Worm (Caenorhabditis elegans) whole organism, mixed stage, embryonic: Measurements from ENCODE around the gene srh-265.

Experiments used
- M03D4.4 ChIP-seq: sonication (generic microtip); optimal IDR thresholded peaks from 2 replicates; lab custom pipeline; 2017; ENCODE audit warnings: mild to moderate bottlenecking, missing genetic modification characterization, missing compliant biosample characterization
- bed-3 ChIP-seq: fragments of 200-800 bp; sonication (Bioruptor generic); optimal IDR thresholded peaks from 3 replicates; lab custom pipeline; 2018; ENCODE audit warnings: mild to moderate bottlenecking, missing genetic modification characterization, moderate library complexity, missing compliant biosample characterization
- ceh-39 ChIP-seq: fragments of 150-350 bp; optimal IDR thresholded peaks from 2 replicates; lab custom pipeline; 2014; ENCODE audit warnings: missing biosample characterization, missing genetic modification characterization
- ceh-43 ChIP-seq: fragments of 200-800 bp; sonication (Bioruptor generic); optimal IDR thresholded peaks from 2 replicates; lab custom pipeline; 2018; ENCODE audit warnings: mild to moderate bottlenecking, missing genetic modification characterization, moderate library complexity, missing compliant biosample characterization
- cnd-1 ChIP-seq: fragments of 200-800 bp; sonication (Bioruptor generic); optimal IDR thresholded peaks from 2 replicates; lab custom pipeline; 2018; ENCODE audit warnings: mild to moderate bottlenecking, missing genetic modification characterization, missing compliant biosample characterization
- drap-1 ChIP-seq: fragments of 200-800 bp; sonication (Bioruptor generic); optimal IDR thresholded peaks from 3 replicates; lab custom pipeline; 2018; ENCODE audit warnings: mild to moderate bottlenecking, missing genetic modification characterization, missing compliant biosample characterization
- elt-3 ChIP-seq: fragments of 150-350 bp; optimal IDR thresholded peaks from 2 replicates; lab custom pipeline; 2014; ENCODE audit warnings: missing biosample characterization, missing genetic modification characterization
- flh-1 ChIP-seq: fragments of 200-800 bp; sonication (Bioruptor generic); optimal IDR thresholded peaks from 2 replicates; lab custom pipeline; 2018; ENCODE audit warnings: mild to moderate bottlenecking, missing genetic modification characterization, moderate library complexity, missing compliant biosample characterization
- ham-2 ChIP-seq: fragments of 200-800 bp; sonication (Bioruptor generic); optimal IDR thresholded peaks from 2 replicates; lab custom pipeline; 2018; ENCODE audit warnings: mild to moderate bottlenecking, missing genetic modification characterization, missing compliant biosample characterization
- hlh-1 ChIP-seq: fragments of 150-350 bp; optimal IDR thresholded peaks from 2 replicates; lab custom pipeline; 2014; ENCODE audit warnings: missing biosample characterization, missing genetic modification reagents, missing genetic modification characterization
- lin-13 ChIP-seq: fragments of 150-350 bp; optimal IDR thresholded peaks from 2 replicates; lab custom pipeline; 2014; ENCODE audit warnings: missing biosample characterization, missing genetic modification characterization
- lsy-2 ChIP-seq: fragments of 150-350 bp; optimal IDR thresholded peaks from 2 replicates; lab custom pipeline; 2014; ENCODE audit warnings: missing biosample characterization, missing genetic modification characterization
- mab-5 ChIP-seq: fragments of 150-350 bp; optimal IDR thresholded peaks from 2 replicates; lab custom pipeline; 2014; ENCODE audit warnings: missing biosample characterization, missing genetic modification characterization
- mls-2 ChIP-seq: sonication (generic microtip); optimal IDR thresholded peaks from 2 replicates; lab custom pipeline; 2016; ENCODE audit warnings: mild to moderate bottlenecking, missing genetic modification characterization, moderate library complexity, missing compliant biosample characterization
- nhr-12 ChIP-seq: fragments of 150-350 bp; optimal IDR thresholded peaks from 2 replicates; lab custom pipeline; 2014; ENCODE audit warnings: missing biosample characterization, missing genetic modification characterization
- nhr-2 ChIP-seq: fragments of 150-350 bp; optimal IDR thresholded peaks from 2 replicates; lab custom pipeline; 2014; ENCODE audit warnings: missing biosample characterization, missing genetic modification characterization
- nhr-28 ChIP-seq: fragments of 150-350 bp; optimal IDR thresholded peaks from 2 replicates; lab custom pipeline; 2014; ENCODE audit warnings: missing biosample characterization, missing genetic modification characterization
- nhr-76 ChIP-seq: sonication (generic microtip); optimal IDR thresholded peaks from 2 replicates; lab custom pipeline; 2017; ENCODE audit warnings: missing biosample characterization, missing genetic modification characterization
- sem-2 ChIP-seq: fragments of 200-800 bp; sonication (Bioruptor generic); optimal IDR thresholded peaks from 2 replicates; lab custom pipeline; 2018; ENCODE audit warnings: mild to moderate bottlenecking, missing genetic modification characterization, missing compliant biosample characterization
- snpc-4 ChIP-seq: fragments of 150-350 bp; optimal IDR thresholded peaks from 2 replicates; lab custom pipeline; 2014; ENCODE audit warnings: missing biosample characterization, missing genetic modification characterization
- tbx-8 ChIP-seq: fragments of 200-800 bp; sonication (Bioruptor generic); optimal IDR thresholded peaks from 2 replicates; lab custom pipeline; 2018; ENCODE audit warnings: mild to moderate bottlenecking, missing genetic modification characterization, moderate library complexity, missing compliant biosample characterization
- unc-120 ChIP-seq: sonication (generic microtip); optimal IDR thresholded peaks from 2 replicates; lab custom pipeline; 2017; ENCODE audit warnings: missing genetic modification characterization, missing compliant biosample characterization; ENCODE audit not compliant: poor library complexity, severe bottlenecking
- unc-62 ChIP-seq: fragments of 150-350 bp; optimal IDR thresholded peaks from 2 replicates; lab custom pipeline; 2014; ENCODE audit warnings: missing biosample characterization, missing genetic modification reagents, missing genetic modification characterization
- zip-8 ChIP-seq: fragments of 150-350 bp; optimal IDR thresholded peaks from 2 replicates; lab custom pipeline; 2014; ENCODE audit warnings: missing biosample characterization, missing genetic modification characterization
- ztf-11 ChIP-seq: fragments of 150-350 bp; optimal IDR thresholded peaks from 2 replicates; lab custom pipeline; 2014; ENCODE audit warnings: missing biosample characterization, missing genetic modification characterization

Gene srh-265

DNA sequence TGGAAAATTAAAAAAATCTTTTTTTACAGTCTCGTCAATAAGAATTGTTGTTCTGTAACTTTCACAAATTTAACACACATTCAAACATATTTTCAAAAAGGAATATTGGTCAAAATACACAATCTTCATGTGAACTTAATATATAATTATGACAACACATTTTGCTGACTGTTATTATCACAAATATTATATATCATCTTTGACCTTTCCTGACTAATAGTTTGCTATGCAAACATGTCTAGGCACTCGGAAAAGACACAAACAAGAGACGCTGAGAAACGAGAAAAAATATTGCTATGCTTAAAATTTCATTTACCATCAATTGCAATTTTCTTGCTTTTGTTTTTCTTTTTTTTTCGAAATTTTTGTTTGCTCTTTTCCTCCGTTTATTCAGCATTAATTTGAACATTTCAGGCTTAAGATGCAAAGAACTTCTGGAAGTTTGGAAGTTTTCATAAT, 14.2 kb upstream of the srh-265 start, which contains the start of gene fbxa-135:
TSS of gene fbxa-135 (plus strand) at position 409 of the 459 bp plus-strand sequence.
- no peak for TF ChIP-seq flh-1 (GFP tag; lab: Kevin White, UChicago)
- TF ChIP-seq drap-1 (GFP tag; lab: Kevin White, UChicago) = no peak
- no peak for TF ChIP-seq bed-3 (GFP tag; lab: Kevin White, UChicago)
- no peak for TF ChIP-seq unc-62 (GFP tag; lab: Kevin White, UChicago)
- TF ChIP-seq nhr-2 (tag; lab: Kevin White, UChicago) = no peak
- TF ChIP-seq ham-2 = no peak
- TF ChIP-seq M03D4.4 (tag; lab: Kevin White, UChicago) = no peak
- no peak for TF ChIP-seq lin-13 (tag; lab: Kevin White, UChicago)
- no peak for TF ChIP-seq unc-120 (tag; lab: Kevin White, UChicago)
- no peak for TF ChIP-seq sem-2 (GFP tag; lab: Kevin White, UChicago)
- no peak for TF ChIP-seq ceh-39 (tag; lab: Kevin White, UChicago)
- no peak for TF ChIP-seq tbx-8 (GFP tag; lab: Kevin White, UChicago)
- TF ChIP-seq nhr-76 (tag; lab: Kevin White, UChicago) = no peak
- TF ChIP-seq mls-2 = no peak
- no peak for TF ChIP-seq snpc-4 (tag; lab: Kevin White, UChicago)
- no peak for TF ChIP-seq nhr-12 (tag; lab: Kevin White, UChicago)
- no peak for TF ChIP-seq elt-3 (tag; lab: Kevin White, UChicago)
- TF ChIP-seq, all 35 proteins: peak for 0

DNA sequence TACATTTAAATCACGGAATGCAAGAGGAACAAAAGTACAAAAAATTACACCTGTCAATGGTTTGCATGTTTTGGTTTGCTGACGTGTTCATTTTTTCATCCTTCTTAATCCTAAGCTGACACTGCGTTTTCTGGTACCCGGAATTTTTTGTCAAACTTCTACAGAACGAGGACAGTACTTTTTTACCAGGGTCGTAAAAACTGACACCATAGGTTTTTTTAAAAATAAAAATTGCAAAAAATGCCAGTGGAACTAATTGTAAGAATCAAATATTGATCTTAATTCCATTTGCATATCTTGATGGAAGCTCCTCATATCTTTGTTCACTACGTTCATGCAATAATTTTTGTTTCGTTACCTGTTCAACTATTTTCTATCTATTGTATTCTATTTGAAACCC, 11.2 kb upstream of the srh-265 start, which contains the start of gene srh-258:
TSS of gene srh-258 (plus strand) at position 301 of the 400 bp plus-strand sequence.
- no peak for TF ChIP-seq sem-2 (GFP tag; lab: Kevin White, UChicago)
- TF ChIP-seq lsy-2 (tag; lab: Kevin White, UChicago) = no peak
- TF ChIP-seq unc-62 (GFP tag; lab: Kevin White, UChicago) = no peak
- no peak for TF ChIP-seq cnd-1
- TF ChIP-seq flh-1 (GFP tag; lab: Kevin White, UChicago) = no peak
- no peak for TF ChIP-seq nhr-12 (tag; lab: Kevin White, UChicago)

DNA sequence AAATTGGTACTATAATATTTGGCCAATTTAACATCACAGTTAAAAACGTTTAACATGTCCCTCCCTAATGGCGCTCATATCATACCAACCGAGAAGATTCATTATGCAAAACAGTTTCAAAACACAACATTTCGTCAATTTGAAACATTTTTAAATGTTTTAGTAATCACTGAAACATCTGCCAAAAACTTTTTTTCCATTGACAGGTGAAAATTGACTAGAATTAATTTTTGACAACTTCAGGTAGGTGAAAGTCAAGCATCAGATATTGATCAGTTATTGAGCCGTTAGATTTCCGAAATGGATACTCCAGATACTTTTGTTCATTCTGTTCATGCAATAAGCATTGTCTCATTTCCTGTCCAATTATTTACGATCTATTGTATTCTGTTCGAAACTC, 9.1 kb upstream of the srh-265 start, which contains the start of gene srh-257:
TSS of gene srh-257 (plus strand) at position 301 of the 400 bp plus-strand sequence.
- TF ChIP-seq zip-8 (tag; lab: Kevin White, UChicago) (no peak), nhr-28 (no peak), ztf-11 (tag; lab: Kevin White, UChicago) (no peak), snpc-4 (tag; lab: Kevin White, UChicago) (no peak), ceh-43 (GFP tag; lab: Kevin White, UChicago) (no peak)

DNA sequence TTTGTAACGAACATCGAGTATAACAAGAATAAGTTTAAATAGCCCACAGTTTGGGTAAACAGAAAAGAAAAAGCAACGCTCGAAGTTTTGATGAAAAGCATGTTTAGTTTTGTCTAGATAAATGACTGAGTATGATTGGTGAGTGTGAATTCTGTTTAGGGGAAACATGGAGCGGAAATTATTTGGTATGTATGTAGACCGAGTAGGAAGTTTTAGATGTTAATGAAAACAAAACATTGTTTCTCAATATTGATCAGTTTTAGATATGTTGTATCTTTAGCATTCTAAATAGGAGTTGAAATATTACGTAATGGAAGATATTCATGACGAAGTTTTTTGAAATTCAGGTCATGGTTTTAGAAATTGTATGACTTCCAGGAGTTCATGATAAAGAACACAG, 3.4 kb upstream of the srh-265 start, which contains the start of gene srbc-63:
TSS of gene srbc-63 (minus strand) at position 101 of the 400 bp plus-strand sequence.
- TF ChIP-seq mls-2 = no peak
- no peak for TF ChIP-seq nhr-12 (tag; lab: Kevin White, UChicago)
- TF ChIP-seq nhr-28 = no peak
- TF ChIP-seq ceh-43 (GFP tag; lab: Kevin White, UChicago) = no peak
- no peak for TF ChIP-seq unc-62 (GFP tag; lab: Kevin White, UChicago)
- no peak for TF ChIP-seq zip-8 (tag; lab: Kevin White, UChicago)
- no peak for TF ChIP-seq sem-2 (GFP tag; lab: Kevin White, UChicago)
- TF ChIP-seq mab-5 (tag; lab: Kevin White, UChicago) = no peak
- no peak for TF ChIP-seq ztf-11 (tag; lab: Kevin White, UChicago)
- no peak for TF ChIP-seq flh-1 (GFP tag; lab: Kevin White, UChicago)
- TF ChIP-seq hlh-1 (tag; lab: Kevin White, UChicago) = no peak
- no peak for TF ChIP-seq M03D4.4 (tag; lab: Kevin White, UChicago)
- TF ChIP-seq ceh-39 (tag; lab: Kevin White, UChicago) = no peak
- TF ChIP-seq nhr-2 (tag; lab: Kevin White, UChicago) = no peak
- no peak for TF ChIP-seq cnd-1
- TF ChIP-seq lsy-2 (tag; lab: Kevin White, UChicago) = no peak
- TF ChIP-seq, all 35 proteins: peak for 0

DNA sequence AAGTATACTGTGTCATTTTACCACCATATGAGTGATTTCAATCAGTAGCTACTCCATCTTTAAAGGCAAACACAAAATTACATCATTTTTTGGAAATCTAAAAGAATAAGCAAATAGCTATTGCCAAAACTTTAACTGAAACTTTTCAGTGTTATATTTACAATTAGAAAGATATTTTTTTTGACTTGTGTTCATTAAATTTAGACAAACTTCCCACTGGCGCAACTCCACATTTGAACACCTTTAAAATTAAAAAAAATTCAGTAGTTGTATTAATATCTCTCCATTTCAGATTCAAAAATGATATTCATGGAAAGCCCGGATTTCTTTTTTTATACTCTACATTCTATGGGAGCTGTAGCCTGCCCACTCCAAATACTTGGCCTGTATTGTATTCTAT, 2.2 kb upstream of the srh-265 start, which contains the start of gene srh-264:
TSS of gene srh-264 (plus strand) at position 301 of the 400 bp plus-strand sequence.
- no peak for TF ChIP-seq nhr-76 (tag; lab: Kevin White, UChicago)
- no peak for TF ChIP-seq nhr-12 (tag; lab: Kevin White, UChicago)
- no peak for TF ChIP-seq unc-120 (tag; lab: Kevin White, UChicago)

DNA sequence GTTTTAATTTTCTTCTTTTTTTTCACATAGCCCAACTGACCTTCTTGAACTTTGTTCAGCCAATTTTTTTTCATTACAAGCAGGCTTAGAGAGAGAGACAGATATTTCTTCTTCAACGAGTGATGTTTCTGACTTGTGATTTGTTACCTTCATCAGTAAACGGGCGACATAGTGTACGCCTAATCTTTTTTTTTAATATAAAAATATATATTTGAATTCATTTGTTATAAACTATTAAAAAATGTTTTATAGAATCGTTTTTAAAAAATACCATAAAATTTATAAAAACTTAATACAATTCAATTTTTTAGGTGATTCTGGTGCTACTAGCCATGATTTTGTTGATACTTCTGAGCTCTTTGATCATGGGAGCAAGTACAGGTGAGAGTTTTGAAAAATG, 1.8 kb downstream of the srh-265 start, which contains the start of gene T06E6.10:
TSS of gene T06E6.10 (plus strand) at position 301 of the 400 bp plus-strand sequence.
- TF ChIP-seq nhr-76 (tag; lab: Kevin White, UChicago) (no peak), nhr-2 (tag; lab: Kevin White, UChicago) (no peak), ztf-11 (tag; lab: Kevin White, UChicago) (no peak)
